Worm (Caenorhabditis elegans): ENCODE data around the gene srd-33.

DNA sequence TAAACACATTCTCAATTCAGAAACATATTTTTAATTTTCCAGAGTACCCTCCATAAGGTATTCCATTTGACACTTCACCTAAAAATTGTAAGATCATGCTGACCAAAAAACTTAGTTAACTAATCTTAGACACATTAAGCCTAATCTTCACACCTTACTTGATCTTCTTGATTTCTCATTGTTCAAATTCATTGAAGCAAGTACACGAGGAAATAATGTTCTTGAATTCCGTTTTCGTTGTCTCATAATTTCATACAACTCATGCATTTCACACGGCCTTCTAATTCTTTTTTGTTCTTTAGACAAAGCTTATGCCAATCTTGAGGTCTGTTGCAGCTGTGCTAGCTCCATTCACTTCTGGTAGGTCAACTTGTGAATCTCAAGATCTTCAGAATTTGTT, at the start of gene srd-33:
- no peak for TF ChIP-seq dao-5 (tag; optimal IDR thresholded peaks at IDR 0.05)
- no peak for TF ChIP-seq him-1 (tag; optimal IDR thresholded peaks at IDR 0.05)
- TF ChIP-seq W03F9.2 (tag; optimal IDR thresholded peaks at IDR 0.05) = no peak
